Worm (Caenorhabditis elegans) whole organism, late embryonic: Measurements from ENCODE around the gene ZK262.8.
"Not testable (repeated sequence)": the region's sequence is repeated elsewhere in the genome, so short reads cannot be mapped to it uniquely, and the experiment has no call there.

Experiments
- C08G9.2 ChIP-seq: sonication (generic microtip); optimal IDR thresholded peaks from 2 replicates; lab custom pipeline; 2016; ENCODE audit warnings: mild to moderate bottlenecking, missing genetic modification characterization, moderate library complexity, missing compliant biosample characterization
- C38D4.7 ChIP-seq: fragments of 200-800 bp; sonication (Bioruptor generic); optimal IDR thresholded peaks from 2 replicates; lab custom pipeline; 2018; ENCODE audit warnings: mild to moderate bottlenecking, missing genetic modification characterization, moderate library complexity, missing compliant biosample characterization
- K09A11.1 ChIP-seq: sonication (generic microtip); optimal IDR thresholded peaks from 2 replicates; lab custom pipeline; 2017; ENCODE audit warnings: antibody characterized with exemption, mild to moderate bottlenecking, missing genetic modification characterization, missing compliant biosample characterization; ENCODE audit not compliant: insufficient read depth
- ahr-1 ChIP-seq: sonication (generic microtip); optimal IDR thresholded peaks from 2 replicates; lab custom pipeline; 2016; ENCODE audit warnings: missing genetic modification characterization, missing compliant biosample characterization
- ceh-14 ChIP-seq: sonication (generic microtip); optimal IDR thresholded peaks from 2 replicates; lab custom pipeline; 2016; ENCODE audit warnings: missing genotype, missing genetic modification characterization, missing compliant biosample characterization
- ceh-24 ChIP-seq: sonication (generic microtip); optimal IDR thresholded peaks from 2 replicates; lab custom pipeline; 2016; ENCODE audit warnings: mild to moderate bottlenecking, missing genetic modification characterization, missing compliant biosample characterization
- ceh-30 ChIP-seq: fragments of 150-350 bp; optimal IDR thresholded peaks from 2 replicates; lab custom pipeline; 2014; ENCODE audit warnings: missing biosample characterization, missing genetic modification characterization
- ceh-31 ChIP-seq: sonication (generic microtip); optimal IDR thresholded peaks from 2 replicates; lab custom pipeline; 2016; ENCODE audit warnings: missing genetic modification characterization, missing compliant biosample characterization
- ceh-45 ChIP-seq: fragments of 200-800 bp; sonication (Bioruptor generic); IDR thresholded peaks from 2 replicates; pipeline ENCODE4 v1.3.6; 2022; ENCODE audit warnings: missing genetic modification reagents, missing genetic modification characterization, missing compliant biosample characterization
- ceh-6 ChIP-seq: fragments of 200-800 bp; sonication (Bioruptor generic); optimal IDR thresholded peaks from 2 replicates; lab custom pipeline; 2018; ENCODE audit warnings: mild to moderate bottlenecking, missing genetic modification characterization, missing compliant biosample characterization
- ceh-9 ChIP-seq: sonication (generic microtip); optimal IDR thresholded peaks from 2 replicates; lab custom pipeline; 2016; ENCODE audit warnings: mild to moderate bottlenecking, missing genetic modification characterization, inconsistent platforms, missing compliant biosample characterization
- che-1 ChIP-seq: sonication (generic microtip); optimal IDR thresholded peaks from 2 replicates; lab custom pipeline; 2016; ENCODE audit warnings: mild to moderate bottlenecking, missing genetic modification characterization, missing compliant biosample characterization
- dmd-4 ChIP-seq: sonication (generic microtip); optimal IDR thresholded peaks from 2 replicates; lab custom pipeline; 2016; ENCODE audit warnings: borderline replicate concordance, missing genetic modification characterization, missing compliant biosample characterization
- elt-2 ChIP-seq: sonication (generic microtip); optimal IDR thresholded peaks from 2 replicates; lab custom pipeline; 2016; ENCODE audit warnings: missing genetic modification reagents, missing genetic modification characterization, missing compliant biosample characterization
- elt-4 ChIP-seq: sonication (generic microtip); optimal IDR thresholded peaks from 2 replicates; lab custom pipeline; 2016; ENCODE audit warnings: missing genetic modification characterization, missing compliant biosample characterization
- eyg-1 ChIP-seq: sonication (generic microtip); optimal IDR thresholded peaks from 2 replicates; lab custom pipeline; 2016; ENCODE audit warnings: missing genotype, missing genetic modification characterization, missing compliant biosample characterization
- fkh-10 ChIP-seq: fragments of 150-350 bp; optimal IDR thresholded peaks from 2 replicates; lab custom pipeline; 2014; ENCODE audit warnings: missing biosample characterization, missing genetic modification reagents, missing genetic modification characterization
- fkh-6 ChIP-seq: sonication (generic microtip); optimal IDR thresholded peaks from 2 replicates; lab custom pipeline; 2016; ENCODE audit warnings: missing genetic modification characterization, missing compliant biosample characterization
- gmeb-2 ChIP-seq: sonication (generic microtip); optimal IDR thresholded peaks from 2 replicates; lab custom pipeline; 2016; ENCODE audit warnings: missing genetic modification characterization, inconsistent platforms, missing compliant biosample characterization
- hlh-13 ChIP-seq: fragments of 200-800 bp; sonication (Bioruptor generic); optimal IDR thresholded peaks from 2 replicates; lab custom pipeline; 2018; ENCODE audit warnings: mild to moderate bottlenecking, missing genetic modification characterization, missing compliant biosample characterization
- hlh-15 ChIP-seq: sonication (generic microtip); optimal IDR thresholded peaks from 2 replicates; lab custom pipeline; 2016; ENCODE audit warnings: missing genetic modification characterization, missing compliant biosample characterization
- hlh-30 ChIP-seq: sonication (generic microtip); optimal IDR thresholded peaks from 2 replicates; lab custom pipeline; 2017; ENCODE audit warnings: antibody characterized with exemption, missing genetic modification characterization, missing compliant biosample characterization; ENCODE audit not compliant: insufficient read depth
- hlh-6 ChIP-seq: sonication (generic microtip); optimal IDR thresholded peaks from 2 replicates; lab custom pipeline; 2016; ENCODE audit warnings: missing genotype, missing genetic modification characterization, missing compliant biosample characterization
- lim-6 ChIP-seq: sonication (generic microtip); optimal IDR thresholded peaks from 2 replicates; lab custom pipeline; 2016; ENCODE audit warnings: missing genetic modification characterization, missing compliant biosample characterization
- madf-2 ChIP-seq: sonication (generic microtip); optimal IDR thresholded peaks from 2 replicates; lab custom pipeline; 2017; ENCODE audit warnings: missing genetic modification characterization, missing compliant biosample characterization
- mec-3 ChIP-seq: sonication (generic microtip); optimal IDR thresholded peaks from 2 replicates; lab custom pipeline; 2016; ENCODE audit warnings: borderline replicate concordance, missing genetic modification characterization, missing compliant biosample characterization
- nhr-11 ChIP-seq: fragments of 150-350 bp; optimal IDR thresholded peaks from 2 replicates; lab custom pipeline; 2014; ENCODE audit warnings: missing biosample characterization, missing genetic modification characterization
- nhr-232 ChIP-seq: sonication (generic microtip); optimal IDR thresholded peaks from 2 replicates; lab custom pipeline; 2016; ENCODE audit warnings: missing genetic modification characterization, missing compliant biosample characterization
- npax-4 ChIP-seq: sonication (generic microtip); optimal IDR thresholded peaks from 2 replicates; lab custom pipeline; 2016; ENCODE audit warnings: missing genetic modification characterization, missing compliant biosample characterization
- pha-4 ChIP-seq: fragments of 150-350 bp; optimal IDR thresholded peaks from 2 replicates; lab custom pipeline; 2018; ENCODE audit warnings: missing biosample characterization, missing genetic modification reagents, missing genetic modification characterization
- ref-2 ChIP-seq: sonication (generic microtip); optimal IDR thresholded peaks from 2 replicates; lab custom pipeline; 2016; ENCODE audit warnings: missing genetic modification characterization, missing compliant biosample characterization
- sdc-2 ChIP-seq: sonication (generic microtip); optimal IDR thresholded peaks from 2 replicates; lab custom pipeline; 2016; ENCODE audit warnings: missing genotype, missing genetic modification characterization, missing compliant biosample characterization
- sox-2 ChIP-seq: fragments of 200-800 bp; sonication (Bioruptor generic); IDR thresholded peaks from 2 replicates; pipeline ENCODE4 v1.3.6; 2022; ENCODE audit warnings: missing genetic modification reagents, missing genetic modification characterization, missing compliant biosample characterization
- tbx-7 ChIP-seq: sonication (generic microtip); optimal IDR thresholded peaks from 2 replicates; lab custom pipeline; 2016; ENCODE audit warnings: missing genotype, missing genetic modification characterization, missing compliant biosample characterization
- unc-3 ChIP-seq, 2 experiments: fragments of 200-800 bp in 1 of 2; sonication (Bioruptor generic) in 1 of 2; sonication (generic microtip) in 1 of 2; conservative IDR thresholded peaks in 1 of 2; optimal IDR thresholded peaks in 1 of 2; 2 replicates each; pipeline versions ENCODE4 v1.3.6 to Lab custom; 2016 to 2022; ENCODE audit warnings: missing compliant biosample characterization in 2 of 2, missing genetic modification characterization in 2 of 2, missing genetic modification reagents in 1 of 2
- unc-55 ChIP-seq: sonication (generic microtip); optimal IDR thresholded peaks from 2 replicates; lab custom pipeline; 2017; ENCODE audit warnings: missing biosample characterization, missing genetic modification reagents, missing genetic modification characterization
- unc-86 ChIP-seq: sonication (generic microtip); optimal IDR thresholded peaks from 2 replicates; lab custom pipeline; 2016; ENCODE audit warnings: missing genetic modification characterization, missing compliant biosample characterization
- zip-5 ChIP-seq: sonication (generic microtip); optimal IDR thresholded peaks from 2 replicates; lab custom pipeline; 2016; ENCODE audit warnings: missing genetic modification characterization, missing compliant biosample characterization
- ztf-16 ChIP-seq: sonication (generic microtip); optimal IDR thresholded peaks from 2 replicates; lab custom pipeline; 2017; ENCODE audit warnings: missing genetic modification characterization, missing compliant biosample characterization

ZK262.8 gene

DNA sequence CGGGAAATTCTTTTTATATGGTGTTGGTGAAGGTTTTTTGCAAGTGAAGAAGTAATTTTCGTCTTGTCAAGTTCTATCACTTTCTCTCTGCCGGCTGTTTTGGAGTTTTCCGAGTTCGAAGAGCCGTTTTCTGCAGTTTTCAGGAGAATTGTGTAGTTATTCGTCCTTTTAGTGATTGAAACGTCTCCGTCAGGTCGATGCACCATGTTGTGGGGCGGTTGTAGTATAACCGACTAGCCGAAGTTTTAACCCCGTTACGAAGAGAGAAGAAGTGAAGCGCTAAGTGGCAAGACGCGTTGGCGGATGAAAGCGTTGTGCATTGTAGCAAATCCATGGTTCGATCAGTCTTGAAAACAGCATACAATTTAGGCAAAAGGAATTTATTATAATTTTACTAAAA lies 35.4 kb upstream of the ZK262.8 start:
- TF ChIP-seq ceh-6 (GFP tag; lab: Kevin White, UChicago): no peak
- TF ChIP-seq nhr-11 (tag; lab: Kevin White, UChicago): no peak
- no peak for TF ChIP-seq hlh-13 (GFP tag; lab: Kevin White, UChicago)
- no peak for TF ChIP-seq unc-3 (GFP tag; conservative IDR thresholded peaks at IDR 0.05; lab: Robert Waterston, UW)
- TF ChIP-seq unc-3 (tag; optimal IDR thresholded peaks at IDR 0.05; lab: Kevin White, UChicago): no peak
- TF ChIP-seq unc-55: no peak
- no peak for TF ChIP-seq tbx-7 (tag; lab: Kevin White, UChicago)
- TF ChIP-seq eyg-1 (tag; lab: Kevin White, UChicago): no peak
- no peak for TF ChIP-seq zip-5
- TF ChIP-seq lim-6 (tag; lab: Kevin White, UChicago): no peak
- TF ChIP-seq pha-4 (tag; lab: Kevin White, UChicago): no peak
- TF ChIP-seq ref-2 (tag; lab: Kevin White, UChicago): no peak
- TF ChIP-seq fkh-10 (GFP tag; lab: Kevin White, UChicago): no peak
- no peak for TF ChIP-seq hlh-15 (tag; lab: Kevin White, UChicago)
- TF ChIP-seq C08G9.2 (tag; lab: Kevin White, UChicago): no peak
- no peak for TF ChIP-seq nhr-232 (tag; lab: Kevin White, UChicago)
- TF ChIP-seq elt-4 (tag; lab: Kevin White, UChicago): no peak

DNA sequence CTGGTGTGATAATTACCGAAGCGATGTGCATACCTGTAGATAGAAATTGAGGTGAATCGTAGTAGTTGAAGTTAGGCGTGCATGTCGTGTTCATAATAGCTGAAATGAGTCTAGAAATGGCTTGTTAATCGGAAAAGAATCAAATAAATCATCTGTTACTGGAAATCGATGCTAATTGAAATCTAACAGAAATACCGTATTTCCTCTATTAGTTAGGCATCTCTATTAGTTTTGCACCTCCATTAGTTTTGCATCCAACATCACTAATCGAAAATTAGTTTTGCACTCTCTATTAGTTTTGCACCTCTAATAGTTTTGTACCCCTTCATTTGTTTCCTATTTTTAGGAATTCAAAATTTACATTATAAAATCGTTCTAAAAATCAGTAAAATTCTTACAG lies 33.4 kb upstream of the ZK262.8 start, which contains the start of gene srh-209:
srh-209 (minus strand) TSS at position 101 of the 400 bp plus-strand sequence.
- TF ChIP-seq ceh-14, eyg-1, elt-2 (tag; lab: Kevin White, UChicago): not testable (repeated sequence)

DNA sequence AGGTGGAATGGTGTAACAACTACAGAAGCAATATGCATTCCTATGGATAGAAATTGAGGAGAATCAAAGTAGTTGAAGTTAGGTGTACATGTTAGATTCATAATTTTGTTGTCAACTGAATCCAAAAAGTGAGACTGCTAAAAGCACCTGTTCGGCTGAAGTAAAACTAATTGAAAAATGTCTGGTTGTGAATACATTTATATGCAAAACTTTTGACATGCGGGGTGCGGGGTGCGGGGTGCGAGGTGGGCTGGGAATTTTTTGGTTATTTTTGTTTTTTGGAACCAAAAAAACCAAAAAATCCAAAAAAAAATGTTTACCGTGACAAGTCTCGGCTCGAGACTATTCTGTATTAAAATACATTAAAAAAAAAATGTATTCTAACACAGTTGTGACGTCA lies 28.0 kb upstream of the ZK262.8 start, which contains the start of gene srh-207:
srh-207 (minus strand) TSS at position 101 of the 400 bp plus-strand sequence.
- TF ChIP-seq sox-2 (GFP tag; lab: Robert Waterston, UW): no peak
- no peak for TF ChIP-seq hlh-15 (tag; lab: Kevin White, UChicago)
- no peak for TF ChIP-seq elt-4 (tag; lab: Kevin White, UChicago)
- TF ChIP-seq ceh-24 (tag; lab: Kevin White, UChicago): no peak
- TF ChIP-seq ceh-45 (GFP tag; lab: Robert Waterston, UW): no peak
- no peak for TF ChIP-seq ahr-1 (tag; lab: Kevin White, UChicago)
- no peak for TF ChIP-seq ceh-31
- no peak for TF ChIP-seq hlh-30 (tag; lab: Kevin White, UChicago)
- TF ChIP-seq madf-2 (tag; lab: Kevin White, UChicago): no peak
- no peak for TF ChIP-seq dmd-4 (tag; lab: Kevin White, UChicago)
- no peak for TF ChIP-seq K09A11.1 (tag; lab: Kevin White, UChicago)
- no peak for TF ChIP-seq npax-4 (tag; lab: Kevin White, UChicago)
- no peak for TF ChIP-seq hlh-6 (tag; lab: Kevin White, UChicago)

- no peak for TF ChIP-seq nhr-11 (tag; lab: Kevin White, UChicago)
- no peak for TF ChIP-seq hlh-6 (tag; lab: Kevin White, UChicago)
- no peak for TF ChIP-seq ztf-16 (tag; lab: Kevin White, UChicago)
- TF ChIP-seq C08G9.2 (tag; lab: Kevin White, UChicago): no peak
- no peak for TF ChIP-seq sdc-2 (tag; lab: Kevin White, UChicago)
- no peak for TF ChIP-seq ceh-24 (tag; lab: Kevin White, UChicago)
- no peak for TF ChIP-seq che-1 (tag; lab: Kevin White, UChicago)
- no peak for TF ChIP-seq zip-5
- no peak for TF ChIP-seq npax-4 (tag; lab: Kevin White, UChicago)
- TF ChIP-seq ceh-45 (GFP tag; lab: Robert Waterston, UW): no peak
- TF ChIP-seq C38D4.7: no peak
- no peak for TF ChIP-seq mec-3 (tag; lab: Kevin White, UChicago)
- TF ChIP-seq dmd-4 (tag; lab: Kevin White, UChicago): no peak
- TF ChIP-seq nhr-232 (tag; lab: Kevin White, UChicago): no peak
- TF ChIP-seq ceh-9 (tag; lab: Kevin White, UChicago): no peak
- no peak for TF ChIP-seq fkh-6 (tag; lab: Kevin White, UChicago)
- TF ChIP-seq ceh-30: no peak
- TF ChIP-seq unc-86: no peak
- no peak for TF ChIP-seq gmeb-2 (tag; lab: Kevin White, UChicago)
Measured at ce11 chrV:18412351-18412750, 25.8 kb upstream of the ZK262.8 start.
